Fruit fly (Drosophila melanogaster) whole organism, prepupa: Measurements from ENCODE around the gene CG14374.

Source experiments
- Blimp-1 ChIP-seq: fragments of 200-800 bp; sonication (Bioruptor generic); optimal IDR thresholded peaks from 3 replicates; lab custom pipeline; 2017; ENCODE audit warnings: missing biosample characterization, missing genetic modification characterization, mild to moderate bottlenecking, moderate library complexity, missing genetic modification reagents
- CG10631 ChIP-seq: fragments of 200-800 bp; sonication (Bioruptor generic); optimal IDR thresholded peaks from 2 replicates; lab custom pipeline; 2016; ENCODE audit warnings: missing biosample characterization, missing genetic modification characterization
- CG11294 ChIP-seq: fragments of 200-800 bp; sonication (Bioruptor generic); IDR thresholded peaks from 2 replicates; pipeline ENCODE4 v1.3.6; 2022; ENCODE audit warnings: missing biosample characterization, missing genetic modification characterization
- CG11762 ChIP-seq: fragments of 200-800 bp; sonication (Bioruptor generic); optimal IDR thresholded peaks from 3 replicates; lab custom pipeline; 2016; ENCODE audit warnings: missing biosample characterization, missing genetic modification characterization; ENCODE audit not compliant: insufficient read depth
- CG11902 ChIP-seq: fragments of 200-800 bp; sonication (Bioruptor generic); optimal IDR thresholded peaks from 3 replicates; lab custom pipeline; 2016; ENCODE audit warnings: missing biosample characterization, missing genetic modification characterization
- CG15336 ChIP-seq: fragments of 200-800 bp; sonication (Bioruptor generic); IDR thresholded peaks from 2 replicates; pipeline ENCODE4 v1.3.6; 2022; ENCODE audit warnings: missing biosample characterization, missing genetic modification characterization
- CG1621 ChIP-seq: fragments of 200-800 bp; sonication (Bioruptor generic); optimal IDR thresholded peaks from 3 replicates; lab custom pipeline; 2018; ENCODE audit warnings: missing biosample characterization, mild to moderate bottlenecking, missing genetic modification characterization
- CG3032 ChIP-seq: fragments of 200-800 bp; optimal IDR thresholded peaks from 2 replicates; lab custom pipeline; 2019; ENCODE audit warnings: missing biosample characterization, mild to moderate bottlenecking, missing genetic modification characterization, moderate library complexity
- CG31627 ChIP-seq: fragments of 200-800 bp; sonication (Bioruptor generic); optimal IDR thresholded peaks from 3 replicates; lab custom pipeline; 2016; ENCODE audit warnings: missing biosample characterization, missing genetic modification characterization
- CG32006 ChIP-seq: fragments of 200-800 bp; sonication (Bioruptor generic); optimal IDR thresholded peaks from 3 replicates; lab custom pipeline; 2017; ENCODE audit warnings: missing biosample characterization, mild to moderate bottlenecking, missing genetic modification characterization
- CG34406 ChIP-seq: fragments of 200-800 bp; sonication (Bioruptor generic); optimal IDR thresholded peaks from 3 replicates; lab custom pipeline; 2016; ENCODE audit warnings: missing biosample characterization, missing genetic modification characterization
- CG3919 ChIP-seq: fragments of 200-800 bp; sonication (Bioruptor generic); optimal IDR thresholded peaks from 3 replicates; lab custom pipeline; 2016; ENCODE audit warnings: missing biosample characterization, missing genetic modification characterization
- CG4318 ChIP-seq: fragments of 200-800 bp; sonication (Bioruptor generic); optimal IDR thresholded peaks from 3 replicates; lab custom pipeline; 2017; ENCODE audit warnings: missing biosample characterization, mild to moderate bottlenecking, missing genetic modification characterization
- CG6792 ChIP-seq: fragments of 200-800 bp; sonication (Bioruptor generic); optimal IDR thresholded peaks from 3 replicates; lab custom pipeline; 2016; ENCODE audit warnings: missing biosample characterization, missing genetic modification characterization
- CG6808 ChIP-seq: fragments of 200-800 bp; sonication (Bioruptor generic); optimal IDR thresholded peaks from 3 replicates; lab custom pipeline; 2017; ENCODE audit warnings: missing biosample characterization, missing genetic modification characterization, mild to moderate bottlenecking, moderate library complexity, missing genetic modification reagents
- CG6854 ChIP-seq: fragments of 200-800 bp; sonication (Bioruptor generic); optimal IDR thresholded peaks from 2 replicates; lab custom pipeline; 2017; ENCODE audit warnings: missing biosample characterization, mild to moderate bottlenecking, missing genetic modification characterization
- CG7368 ChIP-seq: fragments of 200-800 bp; sonication (Bioruptor generic); optimal IDR thresholded peaks from 3 replicates; lab custom pipeline; 2016; ENCODE audit warnings: missing biosample characterization, missing genetic modification characterization
- CG8119 ChIP-seq: fragments of 200-800 bp; sonication (Bioruptor generic); IDR thresholded peaks from 3 replicates; pipeline ENCODE4 v1.3.6; 2022; ENCODE audit warnings: missing biosample characterization, missing genetic modification characterization
- CG8319 ChIP-seq: fragments of 200-800 bp; sonication (Bioruptor generic); optimal IDR thresholded peaks from 3 replicates; lab custom pipeline; 2016; ENCODE audit warnings: missing biosample characterization, missing genetic modification characterization
- CG8632 ChIP-seq: fragments of 200-800 bp; sonication (Bioruptor generic); optimal IDR thresholded peaks from 3 replicates; lab custom pipeline; 2016; ENCODE audit warnings: missing biosample characterization, missing genetic modification characterization
- Eip75B ChIP-seq: fragments of 200-800 bp; sonication (Bioruptor generic); optimal IDR thresholded peaks from 3 replicates; lab custom pipeline; 2016; ENCODE audit warnings: missing biosample characterization, missing genetic modification characterization
- Ets21C ChIP-seq: fragments of 200-800 bp; sonication (Bioruptor generic); optimal IDR thresholded peaks from 3 replicates; lab custom pipeline; 2016; ENCODE audit warnings: missing biosample characterization, missing genetic modification characterization
- Ets96B ChIP-seq: fragments of 200-800 bp; optimal IDR thresholded peaks from 2 replicates; lab custom pipeline; 2019; ENCODE audit warnings: missing biosample characterization, mild to moderate bottlenecking, missing genetic modification characterization, moderate library complexity
- Gug ChIP-seq: fragments of 200-800 bp; sonication (Bioruptor generic); IDR thresholded peaks from 2 replicates; pipeline ENCODE4 v1.3.6; 2022; ENCODE audit warnings: missing biosample characterization, missing genetic modification characterization
- Hr38 ChIP-seq: sonication (Bioruptor generic); optimal IDR thresholded peaks from 2 replicates; lab custom pipeline; 2016; ENCODE audit warnings: missing biosample characterization, missing genetic modification characterization
- Hr4 ChIP-seq: fragments of 200-800 bp; sonication (Bioruptor generic); optimal IDR thresholded peaks from 3 replicates; lab custom pipeline; 2016; ENCODE audit warnings: missing biosample characterization, missing genetic modification characterization
- Lpt ChIP-seq: fragments of 200-800 bp; sonication (Bioruptor generic); optimal IDR thresholded peaks from 3 replicates; lab custom pipeline; 2016; ENCODE audit warnings: missing biosample characterization, missing genetic modification characterization
- OdsH ChIP-seq: fragments of 200-800 bp; sonication (Bioruptor generic); optimal IDR thresholded peaks from 3 replicates; lab custom pipeline; 2016; ENCODE audit warnings: missing biosample characterization, missing genetic modification characterization
- Smox ChIP-seq: fragments of 200-800 bp; sonication (Bioruptor generic); optimal IDR thresholded peaks from 3 replicates; lab custom pipeline; 2016; ENCODE audit warnings: missing biosample characterization, missing genetic modification characterization
- Sox14 ChIP-seq: fragments of 200-800 bp; sonication (Bioruptor generic); optimal IDR thresholded peaks from 3 replicates; lab custom pipeline; 2016; ENCODE audit warnings: missing biosample characterization, missing genetic modification characterization
- achi ChIP-seq: fragments of 200-800 bp; sonication (Bioruptor generic); optimal IDR thresholded peaks from 3 replicates; lab custom pipeline; 2016; ENCODE audit warnings: missing biosample characterization, missing genetic modification characterization
- acj6 ChIP-seq: fragments of 200-800 bp; sonication (Bioruptor generic); optimal IDR thresholded peaks from 3 replicates; lab custom pipeline; 2016; ENCODE audit warnings: missing biosample characterization, missing genetic modification characterization
- cyc ChIP-seq: fragments of 200-800 bp; sonication (Bioruptor generic); optimal IDR thresholded peaks from 3 replicates; lab custom pipeline; 2016; ENCODE audit warnings: missing biosample characterization, missing genetic modification characterization
- dac ChIP-seq: fragments of 200-800 bp; sonication (Bioruptor generic); optimal IDR thresholded peaks from 2 replicates; lab custom pipeline; 2017; ENCODE audit warnings: missing biosample characterization, mild to moderate bottlenecking, missing genetic modification characterization
- dsx ChIP-seq: fragments of 200-800 bp; optimal IDR thresholded peaks from 3 replicates; lab custom pipeline; 2019; ENCODE audit warnings: missing biosample characterization, mild to moderate bottlenecking, missing genetic modification characterization, moderate library complexity; ENCODE audit not compliant: poor library complexity, severe bottlenecking
- eg ChIP-seq: fragments of 200-800 bp; sonication (Bioruptor generic); IDR thresholded peaks from 3 replicates; pipeline ENCODE4 v1.3.6; 2022; ENCODE audit warnings: missing biosample characterization, missing genetic modification characterization
- esn ChIP-seq: fragments of 200-800 bp; sonication (Bioruptor generic); optimal IDR thresholded peaks from 2 replicates; lab custom pipeline; 2016; ENCODE audit warnings: missing biosample characterization, mild to moderate bottlenecking, missing genetic modification characterization, moderate library complexity
- fd59A ChIP-seq: fragments of 200-800 bp; sonication (Bioruptor generic); optimal IDR thresholded peaks from 2 replicates; lab custom pipeline; 2017; ENCODE audit warnings: missing biosample characterization, mild to moderate bottlenecking, missing genetic modification characterization, missing genetic modification reagents
- fd85E ChIP-seq: fragments of 200-800 bp; sonication (Bioruptor generic); optimal IDR thresholded peaks from 3 replicates; lab custom pipeline; 2016; ENCODE audit warnings: missing biosample characterization, missing genetic modification characterization
- fkh ChIP-seq: fragments of 200-800 bp; sonication (Bioruptor generic); optimal IDR thresholded peaks from 3 replicates; lab custom pipeline; 2017; ENCODE audit warnings: missing biosample characterization, mild to moderate bottlenecking, missing genetic modification characterization, moderate library complexity
- net ChIP-seq: fragments of 200-800 bp; sonication (Bioruptor generic); optimal IDR thresholded peaks from 3 replicates; lab custom pipeline; 2016; ENCODE audit warnings: missing biosample characterization, missing genetic modification characterization
- salr ChIP-seq, 2 experiments: fragments of 200-800 bp; sonication (Bioruptor generic); optimal IDR thresholded peaks; 3 replicates each; lab custom pipeline; 2016 to 2018; ENCODE audit warnings: missing biosample characterization in 2 of 2, missing genetic modification characterization in 2 of 2, mild to moderate bottlenecking in 1 of 2
- spab ChIP-seq: fragments of 200-800 bp; sonication (Bioruptor generic); optimal IDR thresholded peaks from 2 replicates; lab custom pipeline; 2017; ENCODE audit warnings: missing biosample characterization, mild to moderate bottlenecking, missing genetic modification characterization, missing genetic modification reagents
- svp ChIP-seq: fragments of 200-800 bp; sonication (Bioruptor generic); peaks from one replicate; lab custom pipeline; 2016; ENCODE audit warnings: missing biosample characterization, missing genetic modification characterization
- vri ChIP-seq: fragments of 200-800 bp; sonication (Bioruptor generic); optimal IDR thresholded peaks from 3 replicates; lab custom pipeline; 2016; ENCODE audit warnings: missing biosample characterization, mild to moderate bottlenecking, missing genetic modification characterization

Gene CG14374

DNA sequence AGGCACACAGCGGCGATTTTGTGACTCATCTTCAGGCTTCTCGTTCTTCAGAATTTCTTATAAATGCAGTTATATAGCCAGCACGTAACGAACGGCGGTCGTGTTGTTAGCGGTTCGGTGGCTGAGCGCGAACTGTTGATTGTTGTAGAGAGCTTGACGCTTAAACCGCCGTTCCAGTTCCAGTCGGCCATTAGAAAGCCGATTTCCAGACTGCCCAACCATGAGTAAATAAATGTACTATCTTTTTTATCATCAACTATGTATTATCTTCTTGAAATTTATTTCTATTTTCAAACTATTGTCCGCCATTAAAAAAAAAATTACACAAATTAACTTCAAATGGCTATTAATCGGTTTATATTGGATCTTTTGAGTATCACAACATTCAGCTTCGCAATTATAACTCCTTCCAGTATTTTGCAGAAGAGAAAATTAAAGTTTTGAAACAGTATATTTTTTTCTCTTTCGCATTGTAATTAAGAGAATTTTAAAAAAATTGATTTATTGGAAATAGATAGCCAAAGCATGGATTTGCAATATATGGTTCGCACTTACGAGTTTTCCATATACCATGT is 4.9 kb upstream of the CG14374 start, which contains the start of gene GILT1:
Gene GILT1 (minus strand): TSS at position 141 of the 575 bp plus-strand sequence.
- TF ChIP-seq CG10631 (no peak), CG15336 (GFP tag; lab: Robert Waterston, UW) (0 out of 2 replicates have a peak, but pooled peaks have one; percentile 7), fkh (GFP tag; lab: Kevin White, UChicago) (peak; percentile 11), CG34406 (GFP tag; lab: Kevin White, UChicago) (no peak), CG8119 (GFP tag; lab: Robert Waterston, UW) (no peak), Blimp-1 (no peak), CG4318 (GFP tag; lab: Kevin White, UChicago) (no peak), dac (GFP tag; lab: Kevin White, UChicago) (no peak), net (GFP tag; lab: Kevin White, UChicago) (no peak), CG6808 (GFP tag; lab: Kevin White, UChicago) (no peak), achi (no peak), esn (peak; percentile 20), acj6 (GFP tag; lab: Kevin White, UChicago) (no peak), svp (GFP tag; lab: Kevin White, UChicago) (no peak), Hr38 (no peak), vri (GFP tag; lab: Kevin White, UChicago) (peak; percentile 36), Smox (GFP tag; lab: Kevin White, UChicago) (peak; percentile 30), CG6792 (GFP tag; lab: Kevin White, UChicago) (no peak), CG31627 (no peak), Eip75B (GFP tag; lab: Kevin White, UChicago) (no peak), cyc (GFP tag; lab: Kevin White, UChicago) (no peak), salr (GFP tag; optimal IDR thresholded peaks at IDR 0.05; lab: Kevin White, UChicago) (no peak), eg (GFP tag; lab: Robert Waterston, UW) (peak; percentile 38; the same call in 2 of the 3 replicates), CG1621 (no peak), CG6854 (peak; percentile 44), CG3919 (peak; percentile 24), OdsH (GFP tag; lab: Kevin White, UChicago) (no peak), Hr4 (GFP tag; lab: Kevin White, UChicago) (peak; percentile 27)

DNA sequence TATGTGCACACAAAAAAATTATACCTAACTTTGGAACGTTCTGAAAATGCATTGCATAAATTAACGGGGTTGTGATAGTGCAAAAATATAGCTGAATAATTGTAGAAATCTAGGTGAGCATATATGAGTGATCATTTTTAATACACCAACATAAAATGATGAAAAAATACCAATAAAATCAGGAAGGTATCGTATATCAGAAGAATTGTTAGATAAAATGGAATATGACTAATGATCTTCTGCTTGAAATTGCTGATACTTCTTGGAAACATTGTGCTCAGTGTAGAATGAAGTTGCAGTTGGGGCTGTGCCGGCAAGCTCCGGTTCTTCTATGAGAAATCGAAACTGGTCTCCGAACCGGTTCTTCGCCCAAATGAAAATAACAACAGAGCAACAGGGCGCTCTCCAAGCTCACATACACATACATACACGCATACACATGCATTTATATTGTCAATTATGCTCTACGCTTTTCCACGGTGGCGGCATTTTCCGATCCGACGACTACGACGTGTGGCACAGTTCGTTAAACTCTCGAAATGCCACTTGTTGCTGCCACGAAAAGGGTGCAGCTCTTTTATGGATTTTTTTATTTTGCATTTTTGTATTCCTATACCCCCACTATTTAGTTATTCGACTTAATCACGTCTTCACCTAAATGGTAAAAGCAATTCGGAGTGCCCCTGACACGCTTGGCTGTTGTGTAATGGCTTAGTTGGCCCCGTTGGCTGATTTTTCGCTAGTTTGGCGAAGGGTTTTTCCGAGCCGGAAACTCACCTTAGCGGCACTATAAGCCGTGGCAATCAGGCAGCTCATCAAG is 4.2 kb upstream of the CG14374 start:
- TF ChIP-seq Ets21C (GFP tag; lab: Kevin White, UChicago) (peak; percentile 90), dsx (GFP tag; lab: Kevin White, UChicago) (peak; percentile 92), CG6792 (GFP tag; lab: Kevin White, UChicago) (peak; percentile 94), CG34406 (GFP tag; lab: Kevin White, UChicago) (peak; percentile 96), CG11762 (GFP tag; lab: Kevin White, UChicago) (peak; percentile 83), CG8319 (GFP tag; lab: Kevin White, UChicago) (peak; percentile 88), CG11294 (GFP tag; lab: Robert Waterston, UW) (peak; percentile 74), svp (GFP tag; lab: Kevin White, UChicago) (peak; percentile 97), net (GFP tag; lab: Kevin White, UChicago) (peak; percentile 96), salr (GFP tag; optimal IDR thresholded peaks at IDR 0.05; lab: Kevin White, UChicago) (peak; percentile 85 to 95), Hr38 (peak; percentile 25), CG1621 (peak; percentile 91), CG32006 (peak; percentile 97), CG6808 (GFP tag; lab: Kevin White, UChicago) (peak; percentile 93), Smox (GFP tag; lab: Kevin White, UChicago) (peak; percentile 94), CG11902 (GFP tag; lab: Kevin White, UChicago) (peak; percentile 81), Lpt (peak; percentile 80), spab (peak; percentile 92), Gug (peak; percentile 81), CG8632 (GFP tag; lab: Kevin White, UChicago) (peak; percentile 96), Eip75B (GFP tag; lab: Kevin White, UChicago) (peak; percentile 97), CG3032 (tag; lab: Kevin White, UChicago) (peak; percentile 96), dac (GFP tag; lab: Kevin White, UChicago) (peak; percentile 82), Ets96B (tag; lab: Kevin White, UChicago) (peak; percentile 93), vri (GFP tag; lab: Kevin White, UChicago) (peak; percentile 93), CG6854 (peak; percentile 68), Sox14 (GFP tag; lab: Kevin White, UChicago) (peak; percentile 96), CG7368 (peak; percentile 91), CG8119 (GFP tag; lab: Robert Waterston, UW) (peak; percentile 94), CG4318 (GFP tag; lab: Kevin White, UChicago) (peak; percentile 91), fd85E (GFP tag; lab: Kevin White, UChicago) (peak; percentile 74), fd59A (GFP tag; lab: Kevin White, UChicago) (peak; percentile 91)
